Fruit fly (Drosophila melanogaster) whole organism, embryonic: ENCODE results near the gene Ubqn.
A peak's percentile ranks its signal among the peaks of the same experiment; 100 is the strongest.

Experiments used
- Adf1 ChIP-seq: fragments of 200-800 bp; sonication (Bioruptor generic); IDR thresholded peaks from 2 replicates; pipeline ENCODE4 v1.3.6; 2022; ENCODE audit warnings: missing biosample characterization, missing genetic modification characterization
- BEAF-32 ChIP-seq: fragments of 200-800 bp; sonication (Bioruptor generic); optimal IDR thresholded peaks from 3 replicates; lab custom pipeline; 2017; ENCODE audit warnings: missing biosample characterization, missing genetic modification characterization, mild to moderate bottlenecking, moderate library complexity, missing genetic modification reagents
- CG12391 ChIP-seq: fragments of 200-800 bp; sonication (Bioruptor generic); optimal IDR thresholded peaks from 3 replicates; lab custom pipeline; 2018; ENCODE audit warnings: missing biosample characterization, mild to moderate bottlenecking, missing genetic modification characterization, moderate library complexity
- CG13296 ChIP-seq: fragments of 200-800 bp; sonication (Bioruptor generic); optimal IDR thresholded peaks from 3 replicates; lab custom pipeline; 2018; ENCODE audit warnings: missing biosample characterization, mild to moderate bottlenecking, missing genetic modification characterization
- CG13624 ChIP-seq: fragments of 200-800 bp; sonication (Bioruptor generic); optimal IDR thresholded peaks from 2 replicates; lab custom pipeline; 2016; ENCODE audit warnings: missing biosample characterization, missing genetic modification characterization
- CG14014 ChIP-seq: fragments of 200-800 bp; sonication (Bioruptor generic); IDR thresholded peaks from 2 replicates; pipeline ENCODE4 v1.3.6; 2022; ENCODE audit warnings: missing biosample characterization, missing genetic modification characterization
- CG14441 ChIP-seq: fragments of 200-800 bp; sonication (Bioruptor generic); IDR thresholded peaks from 2 replicates; pipeline ENCODE4 v1.3.6; 2022; ENCODE audit warnings: missing biosample characterization, missing genetic modification characterization
- CG18599 ChIP-seq: fragments of 200-800 bp; sonication (Bioruptor generic); optimal IDR thresholded peaks from 3 replicates; lab custom pipeline; 2017; ENCODE audit warnings: missing biosample characterization, missing genetic modification characterization, mild to moderate bottlenecking, moderate library complexity, missing genetic modification reagents
- CG2116 ChIP-seq: fragments of 200-800 bp; sonication (Bioruptor generic); optimal IDR thresholded peaks from 3 replicates; lab custom pipeline; 2018; ENCODE audit warnings: missing biosample characterization, mild to moderate bottlenecking, missing genetic modification characterization
- CG34376 ChIP-seq: fragments of 200-800 bp; sonication (Bioruptor generic); optimal IDR thresholded peaks from 2 replicates; lab custom pipeline; 2018; ENCODE audit warnings: missing biosample characterization, mild to moderate bottlenecking, missing genetic modification characterization
- CG4424 ChIP-seq: fragments of 200-800 bp; sonication (Bioruptor generic); optimal IDR thresholded peaks from 3 replicates; lab custom pipeline; 2016; ENCODE audit warnings: missing biosample characterization, missing genetic modification characterization
- CG4707 ChIP-seq: fragments of 200-800 bp; sonication (Bioruptor generic); optimal IDR thresholded peaks from 2 replicates; lab custom pipeline; 2018; ENCODE audit warnings: missing biosample characterization, mild to moderate bottlenecking, missing genetic modification characterization, moderate library complexity
- CG6654 ChIP-seq: fragments of 200-800 bp; sonication (Bioruptor generic); optimal IDR thresholded peaks from 2 replicates; lab custom pipeline; 2017; ENCODE audit warnings: missing biosample characterization, mild to moderate bottlenecking, missing genetic modification characterization
- CG6854 ChIP-seq: fragments of 200-800 bp; sonication (Bioruptor generic); optimal IDR thresholded peaks from 3 replicates; lab custom pipeline; 2017; ENCODE audit warnings: missing biosample characterization, mild to moderate bottlenecking, missing genetic modification characterization
- CG8359 ChIP-seq: fragments of 200-800 bp; sonication (Bioruptor generic); optimal IDR thresholded peaks from 2 replicates; lab custom pipeline; 2017; ENCODE audit warnings: missing biosample characterization, mild to moderate bottlenecking, missing genetic modification characterization, borderline replicate concordance
- CG9215 ChIP-seq: fragments of 200-800 bp; sonication (Bioruptor generic); IDR thresholded peaks from 2 replicates; pipeline ENCODE4 v1.3.6; 2022; ENCODE audit warnings: missing biosample characterization, missing genetic modification characterization
- D ChIP-seq, 2 experiments: fragments of 200-800 bp in 1 of 2; fragments of >200 bp in 1 of 2; sonication (Bioruptor generic) in 1 of 2; optimal IDR thresholded peaks; 2 replicates in 1 of 2; 3 replicates in 1 of 2; lab custom pipeline; 2017; ENCODE audit warnings: mild to moderate bottlenecking in 1 of 2, missing biosample characterization in 1 of 2, missing genetic modification characterization in 1 of 2, missing genetic modification reagents in 1 of 2
- Doc3 ChIP-seq: fragments of 200-800 bp; sonication (Bioruptor generic); IDR thresholded peaks from 3 replicates; pipeline ENCODE4 v1.3.6; 2022; ENCODE audit warnings: missing biosample characterization, missing genetic modification characterization; ENCODE audit not compliant: partially characterized antibody
- E2f2 ChIP-seq: fragments of 200-800 bp; sonication (Bioruptor generic); IDR thresholded peaks from 2 replicates; pipeline ENCODE4 v1.3.6; 2022; ENCODE audit warnings: missing biosample characterization, missing genetic modification characterization
- Elba2 ChIP-seq: fragments of 200-800 bp; sonication (Bioruptor generic); optimal IDR thresholded peaks from 3 replicates; lab custom pipeline; 2016; ENCODE audit warnings: missing biosample characterization, missing genetic modification characterization
- Hr78 ChIP-seq, 2 experiments: fragments of 200-800 bp in 1 of 2; fragments of >200 bp in 1 of 2; sonication (Bioruptor generic) in 1 of 2; optimal IDR thresholded peaks; 2 replicates each; lab custom pipeline; 2017 to 2019; ENCODE audit warnings: missing biosample characterization in 2 of 2, missing genetic modification characterization in 2 of 2, mild to moderate bottlenecking in 1 of 2, moderate library complexity in 1 of 2
- Pdp1 ChIP-seq, 2 experiments: fragments of 200-800 bp; sonication (Bioruptor generic); optimal IDR thresholded peaks; 3 replicates each; lab custom pipeline; 2016; ENCODE audit warnings: missing biosample characterization in 2 of 2, missing genetic modification characterization in 2 of 2, mild to moderate bottlenecking in 1 of 2, moderate library complexity in 1 of 2
- Poxn ChIP-seq: fragments of 200-800 bp; sonication (Bioruptor generic); IDR thresholded peaks from 2 replicates; pipeline ENCODE4 v1.3.6; 2022; ENCODE audit warnings: missing biosample characterization, missing genetic modification characterization
- Rfx ChIP-seq: fragments of 200-800 bp; sonication (Bioruptor generic); IDR thresholded peaks from 2 replicates; pipeline ENCODE4 v1.3.6; 2022; ENCODE audit warnings: missing biosample characterization, missing genetic modification characterization
- Spps ChIP-seq: fragments of 200-800 bp; sonication (Bioruptor generic); optimal IDR thresholded peaks from 2 replicates; lab custom pipeline; 2018; ENCODE audit warnings: missing biosample characterization, mild to moderate bottlenecking, missing genetic modification characterization
- Sry-β ChIP-seq: fragments of 200-800 bp; sonication (Bioruptor generic); optimal IDR thresholded peaks from 2 replicates; lab custom pipeline; 2018; ENCODE audit warnings: missing biosample characterization, mild to moderate bottlenecking, missing genetic modification characterization, moderate library complexity
- Stat92E ChIP-seq, 3 experiments: fragments of >200 bp in 2 of 3; fragments of 200-800 bp in 1 of 3; sonication (Bioruptor generic) in 1 of 3; optimal IDR thresholded peaks; 2 replicates each; lab custom pipeline; 2017 to 2019; ENCODE audit warnings: missing biosample characterization in 3 of 3, missing genetic modification characterization in 3 of 3, mild to moderate bottlenecking in 1 of 3, moderate library complexity in 1 of 3
- Xrp1 ChIP-seq: fragments of 200-800 bp; sonication (Bioruptor generic); IDR thresholded peaks from 2 replicates; pipeline ENCODE4 v1.3.6; 2022; ENCODE audit warnings: missing biosample characterization, missing genetic modification characterization
- ato ChIP-seq: fragments of 200-800 bp; sonication (Bioruptor generic); IDR thresholded peaks from 2 replicates; pipeline ENCODE4 v1.3.6; 2022; ENCODE audit warnings: missing biosample characterization, missing genetic modification characterization; ENCODE audit not compliant: partially characterized antibody
- bab2 ChIP-seq: fragments of 200-800 bp; sonication (Bioruptor generic); optimal IDR thresholded peaks from 2 replicates; lab custom pipeline; 2016; ENCODE audit warnings: missing biosample characterization, missing genetic modification characterization
- cg ChIP-seq: fragments of 200-800 bp; sonication (Bioruptor generic); optimal IDR thresholded peaks from 3 replicates; lab custom pipeline; 2019; ENCODE audit warnings: missing biosample characterization, mild to moderate bottlenecking, missing genetic modification characterization, moderate library complexity
- dpn ChIP-seq, 2 experiments: fragments of 200-800 bp; sonication (Bioruptor generic); optimal IDR thresholded peaks; 3 replicates each; lab custom pipeline; 2016; ENCODE audit warnings: missing biosample characterization in 2 of 2, missing genetic modification characterization in 2 of 2
- gce ChIP-seq: fragments of 200-800 bp; sonication (Bioruptor generic); IDR thresholded peaks from 3 replicates; pipeline ENCODE4 v1.3.6; 2022; ENCODE audit warnings: missing biosample characterization, missing genetic modification characterization
- hbn ChIP-seq: fragments of 200-800 bp; sonication (Bioruptor generic); IDR thresholded peaks from 2 replicates; pipeline ENCODE4 v1.3.6; 2022; ENCODE audit warnings: missing biosample characterization, missing genetic modification characterization; ENCODE audit not compliant: partially characterized antibody
- hkb ChIP-seq, 2 experiments: fragments of 200-800 bp in 1 of 2; fragments of >200 bp in 1 of 2; sonication (Bioruptor generic) in 1 of 2; IDR thresholded peaks in 1 of 2; optimal IDR thresholded peaks in 1 of 2; 2 replicates each; pipeline versions ENCODE4 v1.3.6 to Lab custom; 2017 to 2022; ENCODE audit warnings: missing biosample characterization in 1 of 2, missing genetic modification characterization in 1 of 2
- inv ChIP-seq: fragments of 200-800 bp; sonication (Bioruptor generic); IDR thresholded peaks from 2 replicates; pipeline ENCODE4 v1.3.6; 2022; ENCODE audit warnings: missing biosample characterization, missing genetic modification characterization; ENCODE audit not compliant: partially characterized antibody
- nerfin-2 ChIP-seq: fragments of 200-800 bp; sonication (Bioruptor generic); IDR thresholded peaks from 2 replicates; pipeline ENCODE4 v1.3.6; 2022; ENCODE audit warnings: missing biosample characterization, missing genetic modification characterization; ENCODE audit not compliant: partially characterized antibody
- pfk ChIP-seq: fragments of 200-800 bp; sonication (Bioruptor generic); optimal IDR thresholded peaks from 2 replicates; lab custom pipeline; 2018; ENCODE audit warnings: missing biosample characterization, mild to moderate bottlenecking, missing genetic modification characterization, moderate library complexity
- salm ChIP-seq: fragments of 200-800 bp; sonication (Bioruptor generic); optimal IDR thresholded peaks from 2 replicates; lab custom pipeline; 2018; ENCODE audit warnings: missing biosample characterization, mild to moderate bottlenecking, missing genetic modification characterization
- sens ChIP-seq: fragments of 200-800 bp; sonication (Bioruptor generic); peaks from one replicate; lab custom pipeline; 2016; ENCODE audit warnings: missing biosample characterization, missing genetic modification characterization
- so ChIP-seq: fragments of 200-800 bp; sonication (Bioruptor generic); IDR thresholded peaks from 3 replicates; pipeline ENCODE4 v1.3.6; 2022; ENCODE audit warnings: missing biosample characterization, missing genetic modification characterization
- sob ChIP-seq: fragments of 200-800 bp; sonication (Bioruptor generic); IDR thresholded peaks from 2 replicates; pipeline ENCODE4 v1.3.6; 2022; ENCODE audit warnings: missing biosample characterization, missing genetic modification characterization
- sug ChIP-seq: fragments of 200-800 bp; optimal IDR thresholded peaks from 2 replicates; lab custom pipeline; 2019; ENCODE audit warnings: missing biosample characterization, mild to moderate bottlenecking, missing genetic modification characterization, moderate library complexity
- trh ChIP-seq: fragments of 200-800 bp; sonication (Bioruptor generic); optimal IDR thresholded peaks from 2 replicates; lab custom pipeline; 2016; ENCODE audit warnings: missing biosample characterization, missing genetic modification characterization
- vfl ChIP-seq: fragments of 200-800 bp; sonication (Bioruptor generic); optimal IDR thresholded peaks from 2 replicates; lab custom pipeline; 2016; ENCODE audit warnings: missing biosample characterization, missing genetic modification characterization
- vnd ChIP-seq: fragments of 200-800 bp; sonication (Bioruptor generic); IDR thresholded peaks from 3 replicates; pipeline ENCODE4 v1.3.6; 2022; ENCODE audit warnings: missing biosample characterization, missing genetic modification characterization; ENCODE audit not compliant: partially characterized antibody

Ubqn gene

DNA sequence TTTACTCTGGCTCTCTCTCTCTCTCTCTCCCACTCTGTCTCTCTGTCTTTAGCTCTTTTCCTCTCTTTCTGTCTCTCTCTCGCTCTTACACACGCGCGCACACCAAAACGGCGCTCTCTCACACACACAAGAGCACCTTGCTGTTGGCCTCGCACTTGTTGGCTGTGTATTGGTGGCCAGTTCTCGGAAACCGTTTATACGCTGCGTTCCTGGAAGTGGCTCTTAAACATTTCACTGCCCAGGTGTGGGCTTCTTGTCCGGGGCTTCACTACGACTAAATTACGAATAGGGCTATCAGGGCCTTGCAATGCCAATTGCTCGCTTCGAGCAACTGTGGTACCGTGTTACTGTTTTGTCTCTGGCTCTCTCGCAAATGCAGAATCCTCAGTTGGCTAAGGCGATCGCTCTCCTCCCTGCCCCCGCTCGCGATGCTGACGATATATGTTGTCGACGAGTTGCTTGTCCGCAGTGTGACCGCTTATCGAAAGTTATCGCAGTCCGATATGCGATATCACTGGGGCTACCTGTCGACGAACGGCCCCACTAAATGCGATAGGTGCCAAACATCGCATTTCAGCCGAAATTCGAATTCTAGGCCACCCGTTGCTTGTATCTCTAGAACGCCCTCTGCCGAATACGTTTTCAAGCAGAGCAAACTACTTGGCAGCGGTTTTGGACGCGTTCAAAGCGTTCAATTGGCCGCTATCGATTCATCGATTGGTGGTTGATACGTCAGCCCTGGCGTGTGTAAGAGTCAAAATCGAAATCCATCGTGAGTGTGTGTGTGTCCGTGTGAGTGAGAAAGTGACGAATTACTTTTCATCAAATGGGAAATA, at the start of gene Ubqn, which contains the start of gene dome (continued):
- TF ChIP-seq CG6854 (GFP tag; lab: Kevin White, UChicago) (peak; percentile 49), CG14441 (no peak), CG34376 (GFP tag; lab: Kevin White, UChicago) (peak; percentile 84), CG14014 (GFP tag; lab: Robert Waterston, UW) (peak; percentile 13; the same call in 1 of the 2 replicates), CG4424 (GFP tag; lab: Kevin White, UChicago) (peak; percentile 24), Pdp1 (GFP tag; optimal IDR thresholded peaks at IDR 0.05; lab: Kevin White, UChicago) (peak in 1 of 2 experiments; percentile 36), Doc3 (GFP tag; lab: Robert Waterston, UW) (peak; percentile 82), Sry-β (GFP tag; lab: Kevin White, UChicago) (peak; percentile 58), Spps (tag; lab: Kevin White, UChicago) (no peak), Elba2 (GFP tag; lab: Kevin White, UChicago) (no peak), ato (GFP tag; lab: Robert Waterston, UW) (peak; percentile 82), vfl (no peak), nerfin-2 (GFP tag; lab: Robert Waterston, UW) (peak; percentile 93), Poxn (GFP tag; lab: Robert Waterston, UW) (no peak), hkb (optimal IDR thresholded peaks at IDR 0.05; lab: Kevin White, UChicago) (peak; percentile 63), hkb (GFP tag; IDR thresholded peaks at IDR 0.05; lab: Robert Waterston, UW) (0 out of 2 replicates have a peak, but pooled peaks have one; percentile 22), inv (peak; percentile 93), pfk (GFP tag; lab: Kevin White, UChicago) (no peak), cg (GFP tag; lab: Kevin White, UChicago) (peak; percentile 95), sug (peak; percentile 74), D (optimal IDR thresholded peaks at IDR 0.05; lab: Kevin White, UChicago) (peak; percentile 45), D (GFP tag; optimal IDR thresholded peaks at IDR 0.05; lab: Kevin White, UChicago) (no peak), BEAF-32 (GFP tag; lab: Kevin White, UChicago) (peak; percentile 98), CG13624 (peak; percentile 56), so (GFP tag; lab: Robert Waterston, UW) (no peak), CG13296 (GFP tag; lab: Kevin White, UChicago) (peak; percentile 23), hbn (GFP tag; lab: Robert Waterston, UW) (peak; percentile 87), bab2 (no peak), Stat92E (GFP tag; optimal IDR thresholded peaks at IDR 0.05; lab: Kevin White, UChicago) (peak in 2 of 3 experiments; percentile 41 to 100), dpn (GFP tag; optimal IDR thresholded peaks at IDR 0.05; lab: Kevin White, UChicago) (peak in 1 of 2 experiments; percentile 30)

DNA sequence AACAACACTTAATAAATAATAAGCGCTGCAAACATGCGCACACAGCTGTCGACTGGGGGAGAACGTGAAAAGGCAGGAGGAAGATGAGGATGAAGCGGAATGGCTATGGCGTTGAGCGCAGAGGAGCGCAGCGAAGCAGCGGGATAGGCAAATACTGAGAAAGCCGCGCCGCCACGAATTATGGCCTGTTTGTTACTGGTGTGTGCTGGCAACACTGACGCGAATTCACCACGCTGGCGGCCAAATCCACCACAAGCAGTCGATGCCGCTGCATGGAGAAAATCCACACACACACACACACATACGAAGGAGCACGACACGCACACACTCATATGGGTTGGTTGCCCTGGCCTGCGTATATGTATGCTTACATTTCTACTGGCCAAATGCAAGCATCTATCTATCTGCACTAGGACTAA, 46.6 kb upstream of the Ubqn start:
- TF ChIP-seq E2f2 (GFP tag; lab: Robert Waterston, UW) (no peak), Hr78 (GFP tag; optimal IDR thresholded peaks at IDR 0.05; lab: Kevin White, UChicago) (no peak), salm (tag; lab: Kevin White, UChicago) (no peak), CG8359 (GFP tag; lab: Kevin White, UChicago) (no peak), vnd (GFP tag; lab: Robert Waterston, UW) (no peak), sens (GFP tag; lab: Kevin White, UChicago) (peak; percentile 76), CG12391 (tag; lab: Kevin White, UChicago) (no peak), gce (GFP tag; lab: Robert Waterston, UW) (no peak), CG18599 (GFP tag; lab: Kevin White, UChicago) (peak; percentile 18), CG4707 (no peak), Rfx (GFP tag; lab: Robert Waterston, UW) (no peak), CG9215 (GFP tag; lab: Robert Waterston, UW) (peak; percentile 86), CG2116 (no peak), Xrp1 (GFP tag; lab: Robert Waterston, UW) (no peak), Adf1 (GFP tag; lab: Robert Waterston, UW) (peak; percentile 54; the same call in 1 of the 2 replicates), sob (no peak), CG4424 (GFP tag; lab: Kevin White, UChicago) (no peak), CG6654 (no peak), trh (GFP tag; lab: Kevin White, UChicago) (no peak), pfk (GFP tag; lab: Kevin White, UChicago) (no peak)
